Fruit fly (Drosophila melanogaster) S2 (cell line): ENCODE results near the gene CG12204.

Experiments used
- CG8478 ChIP-seq: fragments of >200 bp; optimal IDR thresholded peaks from 2 replicates; lab custom pipeline; 2018
- CTCF ChIP-seq, 2 experiments: fragments of >200 bp; optimal IDR thresholded peaks; 2 replicates each; lab custom pipeline; 2018

CG12204 gene

DNA sequence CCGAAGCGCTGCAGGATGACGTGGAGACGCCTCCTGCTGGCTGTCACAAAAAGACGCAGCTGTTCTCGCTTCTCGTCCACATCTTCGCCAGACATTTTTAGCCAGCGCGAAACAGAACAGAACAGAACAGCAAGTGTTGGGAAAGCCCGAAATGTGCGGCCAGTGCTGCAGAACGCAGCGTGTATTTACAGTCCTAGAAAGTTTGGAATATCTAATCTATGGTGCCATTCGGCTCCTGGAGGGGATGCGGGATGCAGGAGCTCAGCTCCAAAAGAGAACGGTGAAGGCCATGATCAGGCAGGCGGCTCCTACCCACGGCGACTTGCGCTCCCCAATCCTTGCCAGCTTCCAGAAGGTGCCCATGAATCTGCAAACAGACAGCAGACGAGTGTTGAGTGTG lies at the start of gene CG12204:
Gene CG12204 (minus strand): TSS at position 117 of the 400 bp plus-strand sequence.
- no peak for TF ChIP-seq CG8478 (lab: Kevin White, UChicago)
- TF ChIP-seq CTCF (optimal IDR thresholded peaks at IDR 0.05; lab: Kevin White, UChicago) = no peak

DNA sequence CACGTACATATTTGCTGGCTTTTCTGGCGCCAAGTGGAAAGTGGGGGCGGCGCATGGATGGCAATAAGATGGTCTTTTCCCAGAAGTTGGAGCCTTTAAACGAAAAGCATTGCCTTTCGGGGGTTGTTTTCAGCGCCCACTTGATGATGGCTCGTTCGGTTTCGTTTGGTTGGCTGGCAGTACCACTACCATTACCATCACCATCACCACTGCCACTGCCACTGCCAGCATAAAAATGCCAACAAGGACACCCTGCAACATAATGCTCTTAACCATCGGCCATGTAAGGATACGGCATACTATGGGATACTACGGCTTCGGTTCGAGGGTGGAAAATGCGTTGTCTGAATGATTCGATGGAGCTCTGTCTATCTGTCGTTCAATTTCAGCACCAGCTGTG lies 41.2 kb upstream of the CG12204 start:
- no peak for TF ChIP-seq CTCF (optimal IDR thresholded peaks at IDR 0.05; lab: Kevin White, UChicago)
- no peak for TF ChIP-seq CG8478 (lab: Kevin White, UChicago)

DNA sequence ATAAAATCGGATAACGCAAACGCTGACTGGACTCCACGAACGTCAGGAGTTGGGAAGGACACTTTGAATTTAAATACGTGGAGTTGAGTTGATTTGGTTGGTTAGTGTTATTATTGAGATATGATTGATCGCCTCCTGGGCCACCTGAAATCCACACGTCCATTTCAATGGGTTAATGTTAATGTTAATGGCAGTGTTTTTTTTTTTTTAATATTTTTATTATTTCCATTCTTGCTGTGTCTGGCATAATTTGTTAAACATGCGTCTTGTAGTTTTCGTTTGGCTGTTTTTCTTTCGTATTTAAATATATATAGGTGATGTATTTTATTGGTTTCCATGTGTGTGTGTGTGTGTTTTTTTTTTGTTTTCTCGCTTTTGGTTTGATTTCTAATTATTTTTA lies 37.4 kb upstream of the CG12204 start, which contains the start of gene CG12231:
Gene CG12231 (minus strand): TSS at position 101 of the 400 bp plus-strand sequence.
- TF ChIP-seq CG8478 (lab: Kevin White, UChicago) (no peak), CTCF (optimal IDR thresholded peaks at IDR 0.05; lab: Kevin White, UChicago) (no peak)

DNA sequence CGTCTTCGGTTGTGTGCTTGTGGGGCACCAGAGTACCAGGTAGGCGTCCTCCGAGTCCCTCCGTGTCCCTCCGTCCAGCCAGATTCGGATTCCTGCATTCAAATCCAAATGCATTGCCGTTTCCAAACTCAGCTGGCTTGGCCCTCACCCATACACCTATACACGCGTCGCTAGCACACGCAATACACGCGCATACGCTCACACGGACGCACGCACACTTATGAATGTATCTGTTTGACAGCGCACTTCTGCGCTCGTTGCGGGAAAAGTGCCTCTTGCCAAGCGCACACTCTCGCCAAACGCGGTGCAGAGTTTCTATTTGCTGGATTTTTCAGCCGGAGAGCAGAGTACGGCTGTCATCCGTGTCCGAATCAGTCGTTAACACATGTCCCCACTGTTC lies 28.4 kb upstream of the CG12204 start:
- TF ChIP-seq CTCF (optimal IDR thresholded peaks at IDR 0.05; lab: Kevin White, UChicago) = no peak
- no peak for TF ChIP-seq CG8478 (lab: Kevin White, UChicago)

DNA sequence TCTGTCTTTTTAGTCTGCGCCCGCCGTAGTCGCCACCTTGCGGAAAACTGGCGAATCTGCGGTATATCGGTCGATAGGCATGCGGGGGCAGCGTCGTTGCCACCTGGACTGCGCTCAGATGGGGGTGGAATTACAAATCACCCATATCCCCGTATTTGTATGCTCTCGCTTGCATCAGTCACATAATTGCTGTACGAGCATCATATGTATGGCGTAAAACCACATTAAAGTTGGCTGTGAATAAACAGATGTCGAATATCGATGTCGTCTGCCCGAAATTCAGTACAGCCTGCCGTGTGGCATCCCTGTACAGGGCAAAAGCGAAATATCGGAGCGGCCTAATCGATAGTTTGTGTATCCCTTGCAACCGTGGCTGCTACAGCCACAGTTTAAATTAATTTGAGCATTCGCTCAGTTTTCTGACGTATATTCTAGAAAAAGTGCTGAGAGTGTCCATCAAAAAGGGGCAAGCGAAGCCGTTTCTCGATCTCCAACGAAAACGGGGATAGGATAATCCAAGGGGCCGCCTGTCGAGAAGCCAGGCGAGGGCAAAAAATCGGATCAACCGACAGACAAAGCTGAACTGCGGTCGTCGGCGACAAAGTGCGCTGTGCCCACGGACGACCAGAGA lies 27.7 kb upstream of the CG12204 start, which contains the start of the genes Idh3a and CoRest:
Gene Idh3a (minus strand): TSS at position 58 of the 631 bp plus-strand sequence.
Gene CoRest (plus strand): TSS at position 177 of the 631 bp plus-strand sequence.
- peak; percentile 83 to 92 for TF ChIP-seq CTCF (optimal IDR thresholded peaks at IDR 0.05; lab: Kevin White, UChicago)
- TF ChIP-seq CG8478 (lab: Kevin White, UChicago) = no peak

DNA sequence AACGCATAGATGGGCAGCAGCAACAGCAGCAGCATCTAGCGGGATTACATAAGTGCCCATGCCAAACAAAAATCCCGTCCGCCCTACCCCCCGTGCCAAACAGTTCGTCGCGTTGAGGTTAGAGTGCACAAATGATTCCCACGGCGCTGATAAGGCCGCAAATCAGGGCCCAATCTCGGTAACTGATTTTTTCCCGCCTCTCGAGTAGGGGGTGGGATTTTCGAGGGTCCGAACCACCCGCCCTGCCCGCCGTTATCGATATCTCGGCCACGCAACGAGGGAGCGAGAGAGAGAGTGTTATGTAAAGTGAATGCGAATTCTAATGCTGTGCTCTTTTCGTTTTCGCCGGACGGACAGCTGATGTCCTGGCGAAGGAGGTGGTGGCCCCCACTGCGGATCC lies 26.7 kb upstream of the CG12204 start:
- no peak for TF ChIP-seq CTCF (optimal IDR thresholded peaks at IDR 0.05; lab: Kevin White, UChicago)
- no peak for TF ChIP-seq CG8478 (lab: Kevin White, UChicago)

DNA sequence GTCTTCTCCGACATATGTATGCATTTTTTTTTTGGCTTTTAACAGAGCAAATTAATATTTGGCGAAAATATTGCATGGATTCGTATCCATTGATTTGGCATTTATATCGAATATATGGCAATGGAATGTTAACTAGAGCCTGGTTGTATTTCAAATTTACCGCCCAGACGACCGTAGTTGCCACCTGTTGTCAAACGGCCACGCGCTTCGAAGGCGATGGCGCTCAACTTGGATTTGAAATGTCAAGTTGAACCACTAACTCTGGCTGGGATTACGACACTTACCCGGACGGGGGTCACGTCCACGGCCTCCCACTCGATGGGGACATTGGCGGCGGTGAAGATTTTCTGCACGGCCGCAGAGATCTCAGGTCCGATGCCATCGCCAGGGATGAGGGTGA lies 26.2 kb upstream of the CG12204 start:
- TF ChIP-seq CG8478 (lab: Kevin White, UChicago) = no peak
- TF ChIP-seq CTCF (optimal IDR thresholded peaks at IDR 0.05; lab: Kevin White, UChicago) = peak in 1 of 2 experiments; percentile 11

DNA sequence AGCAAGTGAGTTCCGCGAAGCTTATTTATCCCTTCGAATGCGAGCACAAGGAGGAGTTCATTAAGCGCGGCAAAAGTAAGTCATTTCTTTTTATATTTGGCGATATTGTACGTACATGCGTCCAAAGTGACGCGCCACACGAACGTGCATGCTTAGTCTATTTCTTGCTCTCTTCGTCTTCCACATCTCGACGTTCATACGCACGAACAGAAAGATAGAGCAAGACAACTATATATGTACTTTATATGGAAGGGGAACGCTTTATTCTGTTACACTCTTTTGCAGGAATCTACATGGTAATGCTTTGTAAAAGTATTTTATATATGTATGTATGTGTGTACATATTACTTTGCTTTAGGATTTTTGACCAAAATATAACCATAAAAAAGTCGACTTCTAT lies 16.0 kb upstream of the CG12204 start:
- TF ChIP-seq CTCF (optimal IDR thresholded peaks at IDR 0.05; lab: Kevin White, UChicago) = no peak

DNA sequence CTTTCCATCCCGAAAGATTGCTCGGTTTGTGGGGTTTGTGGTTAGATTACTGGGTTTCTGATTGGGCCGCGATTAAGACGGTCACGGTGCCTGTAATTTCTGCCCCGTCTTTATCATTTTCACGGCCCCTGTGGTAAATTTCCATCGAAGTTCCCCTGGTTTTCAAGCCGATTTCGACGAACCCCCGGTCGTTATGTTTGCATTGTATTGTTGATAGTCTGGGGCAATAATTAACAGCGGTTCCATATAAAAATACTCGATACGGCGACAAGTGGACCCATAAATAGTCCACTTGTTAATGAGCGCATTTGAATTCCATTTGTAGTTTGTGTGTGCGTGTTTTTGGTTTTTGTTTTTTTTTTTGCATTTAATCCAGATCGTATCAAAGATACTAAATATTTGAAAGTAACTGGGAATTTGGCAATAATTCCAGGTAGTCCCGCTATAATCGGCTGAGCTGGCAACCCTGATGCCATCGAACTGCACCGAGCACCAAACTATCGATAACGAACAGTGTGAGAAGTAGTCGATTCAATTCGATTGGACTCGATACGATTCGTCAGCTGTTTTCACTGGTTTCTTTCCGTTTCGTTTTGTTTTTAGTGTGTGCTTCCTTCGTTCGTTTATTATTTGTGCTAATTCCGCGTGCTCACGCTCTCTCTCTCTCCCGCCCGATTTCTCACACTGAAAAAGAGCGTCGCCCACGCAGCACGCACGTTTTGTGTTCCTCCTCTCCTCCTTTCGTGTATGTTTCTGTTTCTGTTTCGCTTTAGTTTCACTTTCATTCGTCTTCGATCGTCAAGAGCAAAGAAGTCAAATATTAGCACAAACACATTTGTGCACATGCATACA lies 11.4 kb upstream of the CG12204 start:
- TF ChIP-seq CTCF (optimal IDR thresholded peaks at IDR 0.05; lab: Kevin White, UChicago) (peak; percentile 36 to 46), CG8478 (lab: Kevin White, UChicago) (no peak)

DNA sequence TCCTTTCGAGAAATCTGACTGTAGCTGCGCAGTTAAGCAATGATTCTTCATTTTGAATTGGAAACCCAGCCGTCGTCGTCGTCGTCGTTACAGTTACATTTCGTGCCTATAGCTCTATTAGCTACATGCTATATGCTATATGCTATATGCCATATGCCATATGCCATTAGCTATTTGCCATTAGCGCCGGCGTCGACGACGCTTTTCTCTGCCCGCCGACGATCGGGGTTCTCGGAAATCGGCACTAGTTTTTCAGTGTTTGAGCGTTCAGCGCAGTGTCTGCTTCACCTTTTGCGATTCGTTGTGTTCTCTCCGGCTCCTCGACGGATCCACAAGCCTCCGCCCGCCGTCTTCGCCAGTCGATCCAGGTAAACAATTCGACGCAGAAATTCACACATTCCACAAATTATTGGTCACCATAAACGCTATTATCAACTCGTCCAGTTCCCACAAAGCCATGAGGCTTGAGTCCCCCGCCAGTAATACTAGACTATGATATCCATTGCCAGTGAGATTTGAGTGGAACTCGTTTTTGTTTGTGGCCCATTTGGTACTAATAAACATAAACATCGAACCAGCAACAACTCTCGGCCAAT lies 10.1 kb upstream of the CG12204 start:
- TF ChIP-seq CTCF (optimal IDR thresholded peaks at IDR 0.05; lab: Kevin White, UChicago) (no peak), CG8478 (lab: Kevin White, UChicago) (no peak)

DNA sequence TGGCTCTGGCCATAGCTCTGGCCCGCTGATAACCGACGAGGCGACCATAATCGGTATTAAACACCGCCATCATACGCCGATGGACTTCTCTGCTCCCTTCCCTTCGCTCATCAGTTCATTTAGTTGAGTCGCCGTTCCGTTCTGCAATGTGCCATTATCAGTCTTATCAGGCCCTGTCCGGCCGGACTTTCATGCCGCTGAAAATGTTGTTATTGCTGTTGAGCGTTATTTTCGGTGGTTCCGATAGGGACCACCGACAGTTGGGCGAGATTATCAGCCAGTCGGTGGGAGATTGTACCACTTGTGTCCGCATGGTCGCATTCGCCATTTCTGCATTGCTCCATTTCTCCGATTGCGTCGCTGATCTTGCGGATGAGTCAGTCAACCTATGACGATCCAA lies 7.1 kb upstream of the CG12204 start:
- no peak for TF ChIP-seq CG8478 (lab: Kevin White, UChicago)
- no peak for TF ChIP-seq CTCF (optimal IDR thresholded peaks at IDR 0.05; lab: Kevin White, UChicago)

DNA sequence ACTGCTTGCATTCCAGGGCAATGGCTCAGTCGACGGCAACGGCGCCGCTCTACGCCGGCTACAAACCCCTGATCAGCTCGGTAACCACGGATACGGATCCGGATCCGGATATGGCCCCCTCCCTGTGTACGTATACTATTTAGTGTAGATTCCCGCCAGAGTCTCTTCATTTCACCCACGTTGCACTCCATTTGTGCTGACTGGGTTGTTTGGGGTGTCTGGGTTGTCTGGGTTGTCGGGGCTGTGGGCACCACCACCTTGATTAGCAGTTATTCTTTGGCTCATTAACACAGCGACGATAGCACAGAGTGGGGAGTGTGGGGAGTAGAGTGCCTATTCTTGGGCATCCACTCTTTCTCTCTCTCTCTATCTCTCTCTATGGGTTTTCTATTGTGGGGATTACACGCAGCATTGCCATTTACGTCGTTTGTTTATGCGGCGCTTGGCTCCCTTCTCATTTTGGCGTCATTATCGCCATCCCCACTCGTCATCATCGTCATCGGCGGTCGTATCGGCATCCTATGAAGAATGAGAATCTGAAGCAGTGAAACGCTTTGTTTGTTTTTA lies 4.6 kb upstream of the CG12204 start:
- no peak for TF ChIP-seq CTCF (optimal IDR thresholded peaks at IDR 0.05; lab: Kevin White, UChicago)
- TF ChIP-seq CG8478 (lab: Kevin White, UChicago) = no peak

DNA sequence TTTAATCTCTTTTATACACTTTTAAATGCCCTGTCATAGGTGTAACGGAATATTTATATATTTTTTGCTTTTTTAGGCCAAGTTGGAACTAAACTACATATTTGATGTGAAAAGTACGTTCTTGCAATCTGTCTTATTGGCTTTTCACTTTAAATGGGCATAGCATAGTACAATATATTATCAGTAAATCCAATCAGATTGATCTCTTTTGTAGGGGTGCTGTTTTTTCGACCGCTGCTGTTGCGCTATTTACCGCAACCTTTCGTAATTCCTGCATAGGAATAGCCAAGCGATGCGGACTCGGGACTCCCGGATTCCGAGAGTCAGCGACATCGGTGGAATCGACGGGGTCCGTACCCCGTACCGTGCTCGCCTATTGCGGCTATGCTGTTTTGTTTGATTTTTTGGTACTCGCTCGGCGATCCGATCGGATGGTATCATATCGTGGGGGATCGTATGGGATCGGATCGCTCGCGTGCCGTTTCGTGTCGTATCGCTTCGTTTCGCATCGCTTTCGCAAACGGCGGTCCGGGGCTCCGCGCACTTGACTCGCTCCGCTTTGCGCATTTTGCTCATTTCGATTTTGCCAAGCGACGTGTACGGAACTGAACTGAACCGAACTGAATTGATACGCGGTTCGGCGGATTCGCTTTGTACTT lies 3.7 kb upstream of the CG12204 start:
- TF ChIP-seq CG8478 (lab: Kevin White, UChicago) (no peak), CTCF (optimal IDR thresholded peaks at IDR 0.05; lab: Kevin White, UChicago) (no peak)

DNA sequence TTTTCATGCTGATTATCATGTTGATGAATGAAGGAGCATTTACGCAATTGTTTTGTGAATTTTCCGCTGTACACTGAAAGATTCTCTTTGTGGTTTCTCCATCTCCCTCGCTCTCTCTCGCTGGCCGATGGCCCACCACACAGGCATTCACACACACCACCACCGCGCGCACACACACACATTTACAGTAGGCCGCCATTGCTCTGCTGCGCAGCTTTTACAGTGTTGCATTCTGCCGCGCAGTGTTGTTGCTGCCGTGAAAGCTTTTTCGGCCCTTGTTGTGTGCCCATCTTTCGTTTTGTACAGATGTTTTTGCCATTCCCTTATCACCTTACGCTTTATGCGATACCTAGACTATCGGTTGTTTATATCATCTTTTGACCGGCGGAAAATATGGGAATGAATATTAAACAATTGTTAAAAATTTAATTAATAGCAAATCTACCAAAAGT lies 2.6 kb upstream of the CG12204 start:
- TF ChIP-seq CTCF (optimal IDR thresholded peaks at IDR 0.05; lab: Kevin White, UChicago) (no peak), CG8478 (lab: Kevin White, UChicago) (no peak)
